Fruit fly (Drosophila melanogaster) S2 (cell line): ENCODE measurements around the gene CG3795.

Experiments
- CG8478 ChIP-seq: fragments of >200 bp; optimal IDR thresholded peaks from 2 replicates; lab custom pipeline; 2018
- CTCF ChIP-seq, 2 experiments: fragments of >200 bp; optimal IDR thresholded peaks; 2 replicates each; lab custom pipeline; 2018

The CG3795 gene

DNA sequence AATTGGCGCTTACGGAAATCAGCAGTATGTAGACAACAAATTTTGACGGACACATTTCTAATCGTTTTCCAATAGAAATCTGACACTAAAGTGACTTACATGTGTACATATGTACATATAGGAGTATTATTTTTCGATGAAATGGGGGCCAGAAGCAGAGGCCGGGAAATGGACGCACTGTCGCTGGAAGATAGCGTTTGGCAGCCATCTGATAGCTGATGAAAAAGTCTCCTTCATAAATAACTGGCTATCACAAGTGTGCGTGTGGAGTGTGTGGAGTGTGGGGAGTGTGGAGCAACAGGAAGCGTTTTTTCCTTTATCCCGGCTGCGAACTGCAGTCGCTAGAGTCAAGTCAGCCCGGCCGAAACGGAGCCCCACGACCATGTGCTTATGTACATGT, at the start of gene CG3795:
TSS of gene CG3795 (minus strand) at position 101 of the 400 bp plus-strand sequence.
- TF ChIP-seq CG8478 (no peak), CTCF (optimal IDR thresholded peaks at IDR 0.05; lab: Kevin White, UChicago) (no peak)

- no peak for TF ChIP-seq CTCF (optimal IDR thresholded peaks at IDR 0.05; lab: Kevin White, UChicago)
- TF ChIP-seq CG8478 = no peak
These were observed 44.1 kb upstream of the CG3795 start, which contains the start of gene Scgdelta for dm6 chrX:1753938-1754566. Gene Scgdelta (minus strand): TSS chrX:1754065.

- TF ChIP-seq CG8478 = no peak
- no peak for TF ChIP-seq CTCF (optimal IDR thresholded peaks at IDR 0.05; lab: Kevin White, UChicago)
These were observed 25.1 kb upstream of the CG3795 start for dm6 chrX:1735083-1735482.

- no peak for TF ChIP-seq CTCF (optimal IDR thresholded peaks at IDR 0.05; lab: Kevin White, UChicago)
- no peak for TF ChIP-seq CG8478
These were observed 4.9 kb upstream of the CG3795 start for dm6 chrX:1714874-1715273.

- TF ChIP-seq CTCF (optimal IDR thresholded peaks at IDR 0.05; lab: Kevin White, UChicago) (no peak), CG8478 (no peak)
These were observed 4.1 kb downstream of the CG3795 start for dm6 chrX:1705929-1706328.

- TF ChIP-seq CTCF (optimal IDR thresholded peaks at IDR 0.05; lab: Kevin White, UChicago) = peak in 1 of 2 experiments; percentile 2
- TF ChIP-seq CG8478 = no peak
These were observed 14.2 kb downstream of the CG3795 start, which contains the start of gene a6 for dm6 chrX:1695529-1696410. Gene a6 (minus strand): TSS chrX:1695889.

- TF ChIP-seq CTCF (optimal IDR thresholded peaks at IDR 0.05; lab: Kevin White, UChicago) = no peak
- no peak for TF ChIP-seq CG8478
These were observed 17.4 kb downstream of the CG3795 start, which contains the start of gene CG32809 for dm6 chrX:1692553-1692952. Gene CG32809 (minus strand): TSS chrX:1692768.

- TF ChIP-seq CTCF (optimal IDR thresholded peaks at IDR 0.05; lab: Kevin White, UChicago) = no peak
- no peak for TF ChIP-seq CG8478
These were observed 18.5 kb downstream of the CG3795 start for dm6 chrX:1691475-1691874.

DNA sequence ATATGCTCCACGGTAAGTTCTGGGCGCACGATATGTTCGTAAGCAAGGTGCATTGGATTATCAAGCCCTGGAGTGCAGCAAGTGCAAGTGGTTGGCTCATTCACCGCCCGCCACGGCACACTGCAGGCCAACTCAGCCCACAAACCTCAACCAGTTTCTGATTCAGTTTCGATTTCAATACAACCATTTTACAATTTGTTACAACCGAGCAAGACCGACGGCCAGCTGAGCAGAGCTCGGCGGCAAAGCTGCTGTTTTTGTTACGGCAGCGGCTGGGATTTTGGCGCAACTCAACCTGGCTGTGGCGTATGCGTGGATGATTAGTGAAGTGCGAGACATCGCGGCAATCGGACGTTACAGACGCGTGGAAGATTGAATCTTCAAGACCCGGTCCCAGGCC, 23.7 kb downstream of the CG3795 start, which contains the start of gene b6:
TSS of gene b6 (plus strand) at position 320 of the 400 bp plus-strand sequence.
- TF ChIP-seq CG8478 (no peak), CTCF (optimal IDR thresholded peaks at IDR 0.05; lab: Kevin White, UChicago) (no peak)

- no peak for TF ChIP-seq CG8478
- no peak for TF ChIP-seq CTCF (optimal IDR thresholded peaks at IDR 0.05; lab: Kevin White, UChicago)
These were observed 28.7 kb downstream of the CG3795 start, which contains the start of gene CG14797 for dm6 chrX:1681266-1681665. Gene CG14797 (plus strand): TSS chrX:1681566.

dm6 chrX:1669840-1670239, 40.1 kb downstream of the CG3795 start:
- no peak for TF ChIP-seq CTCF (optimal IDR thresholded peaks at IDR 0.05; lab: Kevin White, UChicago)
- TF ChIP-seq CG8478 = no peak

DNA sequence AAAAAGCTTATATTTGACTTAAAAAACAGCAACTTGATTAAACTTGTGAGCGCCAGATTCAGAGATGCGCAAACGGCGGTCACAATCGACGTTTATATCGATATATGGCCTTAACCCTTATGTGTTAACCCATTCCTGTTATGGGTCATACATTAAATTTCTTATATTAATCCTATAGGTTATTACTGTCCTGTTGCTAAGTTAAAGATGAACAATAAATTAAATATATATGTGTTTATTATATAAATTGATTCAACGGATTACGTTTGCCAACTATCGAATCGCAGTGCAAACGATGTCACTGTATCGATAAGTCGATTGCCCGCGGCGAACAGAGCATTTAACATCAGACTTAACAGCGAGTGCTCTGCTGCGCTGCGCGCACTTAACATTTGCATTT, 40.8 kb downstream of the CG3795 start, which contains the start of the genes CG3740 and hfw:
TSS of gene CG3740 (minus strand) at position 84 of the 400 bp plus-strand sequence.
TSS of gene hfw (plus strand) at position 357 of the 400 bp plus-strand sequence.
- TF ChIP-seq CTCF (optimal IDR thresholded peaks at IDR 0.05; lab: Kevin White, UChicago) = no peak
- no peak for TF ChIP-seq CG8478

dm6 chrX:1668688-1669087, 41.3 kb downstream of the CG3795 start, which contains the start of gene Mur2B:
Gene Mur2B (minus strand): TSS chrX:1668788.
- no peak for TF ChIP-seq CG8478
- TF ChIP-seq CTCF (optimal IDR thresholded peaks at IDR 0.05; lab: Kevin White, UChicago) = no peak

DNA sequence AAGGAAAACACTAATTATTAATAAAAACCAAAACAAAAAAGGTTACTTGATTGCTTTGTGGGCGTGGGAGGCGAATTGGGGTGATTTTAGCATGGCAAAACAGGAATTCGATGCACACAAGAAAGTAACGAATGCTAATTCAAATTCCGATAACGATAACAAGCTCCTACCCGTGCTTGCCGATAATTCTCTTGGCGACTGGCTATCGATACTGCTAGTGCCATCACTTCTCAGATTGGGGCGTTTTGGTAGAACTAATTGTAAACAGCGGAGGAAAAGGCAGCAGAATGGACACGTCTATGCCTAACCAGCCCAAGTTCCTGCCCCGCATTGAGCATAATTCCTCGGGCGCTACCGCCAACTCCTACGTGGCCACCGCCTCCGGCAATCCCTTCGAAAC, 45.1 kb downstream of the CG3795 start, which contains the start of gene dor:
TSS of gene dor (plus strand) at position 217 of the 400 bp plus-strand sequence.
- no peak for TF ChIP-seq CG8478
- peak in 1 of 2 experiments; percentile 17 for TF ChIP-seq CTCF (optimal IDR thresholded peaks at IDR 0.05; lab: Kevin White, UChicago)

DNA sequence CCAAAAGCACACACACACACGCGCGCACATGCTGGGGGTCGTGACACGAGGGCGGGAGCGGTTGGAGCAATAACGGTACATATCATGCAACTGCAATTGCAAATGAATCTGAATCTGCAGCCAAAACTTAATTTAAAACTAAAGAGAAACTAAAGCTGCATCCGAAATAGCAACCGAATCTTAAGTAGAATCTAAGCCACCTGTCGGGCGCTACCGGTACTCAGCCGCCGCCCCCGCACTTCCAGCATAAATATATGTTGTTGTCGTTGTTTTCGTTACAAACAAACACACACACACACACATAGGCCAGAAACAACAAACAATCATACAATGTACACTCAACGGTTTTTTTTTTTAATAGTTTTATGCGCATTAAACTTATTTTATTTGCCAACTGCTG, 49.7 kb downstream of the CG3795 start:
- peak; percentile 53 to 60 for TF ChIP-seq CTCF (optimal IDR thresholded peaks at IDR 0.05; lab: Kevin White, UChicago)
- TF ChIP-seq CG8478 = no peak
